Worm (Caenorhabditis elegans): ENCODE data around the gene F17C11.13.

DNA sequence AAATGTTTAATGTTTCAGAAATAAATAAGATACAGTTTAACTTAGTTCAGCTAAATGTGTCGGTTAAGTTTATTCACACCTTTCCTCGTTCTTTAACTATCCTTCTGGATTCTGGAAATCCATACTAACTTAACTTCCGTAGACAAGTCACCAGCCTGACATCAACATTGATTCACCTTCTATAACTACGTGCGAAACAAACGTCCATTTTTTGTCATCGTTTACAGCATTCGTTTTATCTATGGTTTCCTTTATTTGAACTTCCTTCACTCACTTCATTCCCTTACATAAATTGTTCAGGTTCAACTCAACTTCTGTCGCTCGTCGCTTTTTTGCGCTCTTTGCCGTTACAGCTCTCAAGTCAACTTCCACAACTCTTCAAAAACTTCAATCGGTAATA lies 14.6 kb upstream of the F17C11.13 start, which contains the start of gene F17C11.26:
- TF ChIP-seq fkh-3 (tag; optimal IDR thresholded peaks at IDR 0.05) (no peak), sea-2 (GFP tag; IDR thresholded peaks at IDR 0.05) (no peak), efl-1 (GFP tag; optimal IDR thresholded peaks at IDR 0.05) (no peak), ceh-91 (GFP tag; IDR thresholded peaks at IDR 0.05) (no peak), ama-1 (optimal IDR thresholded peaks at IDR 0.05) (peak; percentile 62), ama-1 (GFP tag; optimal IDR thresholded peaks at IDR 0.05) (no peak)
